Worm (Caenorhabditis elegans) whole organism, late embryonic: ENCODE measurements around the gene cyn-7.

Source experiments
- C38D4.7 ChIP-seq: fragments of 200-800 bp; sonication (Bioruptor generic); optimal IDR thresholded peaks from 2 replicates; lab custom pipeline; 2018; ENCODE audit warnings: mild to moderate bottlenecking, missing genetic modification characterization, moderate library complexity, missing compliant biosample characterization
- K02D7.2 ChIP-seq: sonication (generic microtip); optimal IDR thresholded peaks from 2 replicates; lab custom pipeline; 2017; ENCODE audit warnings: mild to moderate bottlenecking, missing genetic modification characterization, missing compliant biosample characterization
- K09A11.1 ChIP-seq: sonication (generic microtip); optimal IDR thresholded peaks from 2 replicates; lab custom pipeline; 2017; ENCODE audit warnings: antibody characterized with exemption, mild to moderate bottlenecking, missing genetic modification characterization, missing compliant biosample characterization; ENCODE audit not compliant: insufficient read depth
- Y22D7AL.16 ChIP-seq: sonication (generic microtip); optimal IDR thresholded peaks from 2 replicates; lab custom pipeline; 2016; ENCODE audit warnings: missing genetic modification characterization, missing compliant biosample characterization
- ceh-14 ChIP-seq: sonication (generic microtip); optimal IDR thresholded peaks from 2 replicates; lab custom pipeline; 2016; ENCODE audit warnings: missing genotype, missing genetic modification characterization, missing compliant biosample characterization
- ceh-18 ChIP-seq: sonication (generic microtip); optimal IDR thresholded peaks from 2 replicates; lab custom pipeline; 2016; ENCODE audit warnings: missing genetic modification characterization, missing compliant biosample characterization
- ceh-19 ChIP-seq: fragments of 200-800 bp; sonication (Bioruptor generic); optimal IDR thresholded peaks from 2 replicates; lab custom pipeline; 2018; ENCODE audit warnings: mild to moderate bottlenecking, missing genetic modification characterization, missing compliant biosample characterization
- ceh-2 ChIP-seq: sonication (generic microtip); optimal IDR thresholded peaks from 2 replicates; lab custom pipeline; 2016; ENCODE audit warnings: missing genotype, missing genetic modification characterization, missing compliant biosample characterization
- ceh-24 ChIP-seq: sonication (generic microtip); optimal IDR thresholded peaks from 2 replicates; lab custom pipeline; 2016; ENCODE audit warnings: mild to moderate bottlenecking, missing genetic modification characterization, missing compliant biosample characterization
- ceh-30 ChIP-seq: fragments of 150-350 bp; optimal IDR thresholded peaks from 2 replicates; lab custom pipeline; 2014; ENCODE audit warnings: missing biosample characterization, missing genetic modification characterization
- ceh-31 ChIP-seq: sonication (generic microtip); optimal IDR thresholded peaks from 2 replicates; lab custom pipeline; 2016; ENCODE audit warnings: missing genetic modification characterization, missing compliant biosample characterization
- ceh-34 ChIP-seq: sonication (generic microtip); optimal IDR thresholded peaks from 2 replicates; lab custom pipeline; 2016; ENCODE audit warnings: mild to moderate bottlenecking, missing genetic modification characterization, missing compliant biosample characterization
- ceh-9 ChIP-seq: sonication (generic microtip); optimal IDR thresholded peaks from 2 replicates; lab custom pipeline; 2016; ENCODE audit warnings: mild to moderate bottlenecking, missing genetic modification characterization, inconsistent platforms, missing compliant biosample characterization
- elt-4 ChIP-seq: sonication (generic microtip); optimal IDR thresholded peaks from 2 replicates; lab custom pipeline; 2016; ENCODE audit warnings: missing genetic modification characterization, missing compliant biosample characterization
- fax-1 ChIP-seq: sonication (generic microtip); optimal IDR thresholded peaks from 2 replicates; lab custom pipeline; 2016; ENCODE audit warnings: missing genotype, missing genetic modification characterization, missing compliant biosample characterization
- hlh-13 ChIP-seq: fragments of 200-800 bp; sonication (Bioruptor generic); optimal IDR thresholded peaks from 2 replicates; lab custom pipeline; 2018; ENCODE audit warnings: mild to moderate bottlenecking, missing genetic modification characterization, missing compliant biosample characterization
- hlh-15 ChIP-seq: sonication (generic microtip); optimal IDR thresholded peaks from 2 replicates; lab custom pipeline; 2016; ENCODE audit warnings: missing genetic modification characterization, missing compliant biosample characterization
- hlh-6 ChIP-seq: sonication (generic microtip); optimal IDR thresholded peaks from 2 replicates; lab custom pipeline; 2016; ENCODE audit warnings: missing genotype, missing genetic modification characterization, missing compliant biosample characterization
- lin-11 ChIP-seq: fragments of 200-800 bp; sonication (Bioruptor generic); optimal IDR thresholded peaks from 2 replicates; lab custom pipeline; 2018; ENCODE audit warnings: mild to moderate bottlenecking, missing genetic modification characterization, missing compliant biosample characterization
- mec-3 ChIP-seq: sonication (generic microtip); optimal IDR thresholded peaks from 2 replicates; lab custom pipeline; 2016; ENCODE audit warnings: borderline replicate concordance, missing genetic modification characterization, missing compliant biosample characterization
- nfya-1 ChIP-seq: sonication (generic microtip); optimal IDR thresholded peaks from 2 replicates; lab custom pipeline; 2017; ENCODE audit warnings: missing genetic modification characterization, mild to moderate bottlenecking, missing compliant biosample characterization, antibody characterized with exemption, moderate library complexity
- npax-4 ChIP-seq: sonication (generic microtip); optimal IDR thresholded peaks from 2 replicates; lab custom pipeline; 2016; ENCODE audit warnings: missing genetic modification characterization, missing compliant biosample characterization
- pag-3 ChIP-seq: sonication (generic microtip); optimal IDR thresholded peaks from 2 replicates; lab custom pipeline; 2016; ENCODE audit warnings: missing compliant biosample characterization, missing genetic modification characterization, borderline replicate concordance
- pax-1 ChIP-seq: fragments of 150-350 bp; optimal IDR thresholded peaks from 2 replicates; lab custom pipeline; 2014; ENCODE audit warnings: missing biosample characterization, missing genetic modification characterization
- pqm-1 ChIP-seq: sonication (generic microtip); optimal IDR thresholded peaks from 2 replicates; lab custom pipeline; 2016; ENCODE audit warnings: missing genetic modification characterization, missing compliant biosample characterization
- ref-2 ChIP-seq: sonication (generic microtip); optimal IDR thresholded peaks from 2 replicates; lab custom pipeline; 2016; ENCODE audit warnings: missing genetic modification characterization, missing compliant biosample characterization
- rnt-1 ChIP-seq: sonication (generic microtip); optimal IDR thresholded peaks from 2 replicates; lab custom pipeline; 2016; ENCODE audit warnings: missing genetic modification characterization, missing compliant biosample characterization
- sdc-2 ChIP-seq: sonication (generic microtip); optimal IDR thresholded peaks from 2 replicates; lab custom pipeline; 2016; ENCODE audit warnings: missing genotype, missing genetic modification characterization, missing compliant biosample characterization
- sox-2 ChIP-seq: fragments of 200-800 bp; sonication (Bioruptor generic); IDR thresholded peaks from 2 replicates; pipeline ENCODE4 v1.3.6; 2022; ENCODE audit warnings: missing genetic modification reagents, missing genetic modification characterization, missing compliant biosample characterization
- tbx-2 ChIP-seq: sonication (generic microtip); optimal IDR thresholded peaks from 2 replicates; lab custom pipeline; 2016; ENCODE audit warnings: missing genetic modification characterization, missing compliant biosample characterization
- unc-3 ChIP-seq, 2 experiments: fragments of 200-800 bp in 1 of 2; sonication (Bioruptor generic) in 1 of 2; sonication (generic microtip) in 1 of 2; conservative IDR thresholded peaks in 1 of 2; optimal IDR thresholded peaks in 1 of 2; 2 replicates each; pipeline versions ENCODE4 v1.3.6 to Lab custom; 2016 to 2022; ENCODE audit warnings: missing compliant biosample characterization in 2 of 2, missing genetic modification characterization in 2 of 2, missing genetic modification reagents in 1 of 2
- unc-55 ChIP-seq: sonication (generic microtip); optimal IDR thresholded peaks from 2 replicates; lab custom pipeline; 2017; ENCODE audit warnings: missing biosample characterization, missing genetic modification reagents, missing genetic modification characterization
- unc-86 ChIP-seq: sonication (generic microtip); optimal IDR thresholded peaks from 2 replicates; lab custom pipeline; 2016; ENCODE audit warnings: missing genetic modification characterization, missing compliant biosample characterization

The cyn-7 gene

DNA sequence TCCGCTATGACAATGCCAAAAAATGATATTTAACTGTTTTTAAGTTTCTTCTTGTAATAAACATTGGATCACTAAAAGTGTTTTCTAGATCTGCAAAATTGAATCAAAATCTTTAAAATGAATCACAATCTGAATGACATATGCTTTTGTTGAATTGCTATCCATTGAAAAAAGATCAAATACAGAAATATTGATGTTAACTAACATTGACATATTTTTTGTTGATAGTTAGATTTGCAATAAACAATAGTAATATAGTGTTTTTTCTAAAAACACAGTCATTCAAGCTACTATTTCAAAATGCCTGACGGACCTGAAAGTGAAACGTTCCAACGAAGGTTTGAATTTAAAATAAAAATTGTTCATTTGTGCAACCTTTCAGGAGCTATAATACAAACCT lies 36.5 kb downstream of the cyn-7 start, which contains the start of gene T09F5.2:
Gene T09F5.2, plus strand, starts transcription at position 301 of the 400 bp plus-strand sequence.
- no peak for TF ChIP-seq sox-2 (GFP tag; lab: Robert Waterston, UW)
- TF ChIP-seq ceh-2 (tag; lab: Kevin White, UChicago) = no peak
- TF ChIP-seq ceh-30 (tag; lab: Kevin White, UChicago) = no peak
- TF ChIP-seq tbx-2 (tag; lab: Kevin White, UChicago) = no peak
- TF ChIP-seq pqm-1 (tag; lab: Kevin White, UChicago) = no peak
- no peak for TF ChIP-seq unc-86 (tag; lab: Kevin White, UChicago)
- no peak for TF ChIP-seq Y22D7AL.16 (tag; lab: Kevin White, UChicago)
- no peak for TF ChIP-seq elt-4
- TF ChIP-seq mec-3 = no peak
- no peak for TF ChIP-seq ceh-18 (tag; lab: Kevin White, UChicago)
- TF ChIP-seq fax-1 (tag; lab: Kevin White, UChicago) = no peak
- no peak for TF ChIP-seq ceh-9 (tag; lab: Kevin White, UChicago)
- TF ChIP-seq unc-3 (GFP tag; conservative IDR thresholded peaks at IDR 0.05; lab: Robert Waterston, UW) = no peak
- TF ChIP-seq unc-3 (tag; optimal IDR thresholded peaks at IDR 0.05; lab: Kevin White, UChicago) = no peak
- no peak for TF ChIP-seq hlh-15 (tag; lab: Kevin White, UChicago)
- no peak for TF ChIP-seq rnt-1 (tag; lab: Kevin White, UChicago)

DNA sequence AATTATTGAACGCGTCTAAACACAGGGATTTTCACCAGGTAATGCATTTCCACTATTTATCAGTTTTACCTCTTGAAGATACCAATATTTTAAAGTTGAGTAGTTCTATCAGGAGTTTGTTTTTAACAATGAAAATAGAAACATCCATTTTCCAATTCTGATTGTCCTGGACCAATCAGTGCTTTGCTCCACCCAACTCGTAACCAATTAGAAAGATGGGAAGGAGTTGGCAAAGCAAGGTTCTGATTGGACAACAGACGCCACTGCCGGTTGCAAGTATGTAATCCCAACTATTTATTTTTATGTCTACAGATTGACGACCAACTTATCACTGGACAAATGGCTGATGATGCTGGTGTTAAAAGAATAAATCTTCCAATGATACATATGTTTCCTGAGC lies 37.0 kb downstream of the cyn-7 start:
- no peak for TF ChIP-seq unc-86 (tag; lab: Kevin White, UChicago)
- TF ChIP-seq nfya-1 (tag; lab: Kevin White, UChicago) = peak; percentile 69
- no peak for TF ChIP-seq ceh-34 (tag; lab: Kevin White, UChicago)
- TF ChIP-seq, all 69 proteins: peak for 1

DNA sequence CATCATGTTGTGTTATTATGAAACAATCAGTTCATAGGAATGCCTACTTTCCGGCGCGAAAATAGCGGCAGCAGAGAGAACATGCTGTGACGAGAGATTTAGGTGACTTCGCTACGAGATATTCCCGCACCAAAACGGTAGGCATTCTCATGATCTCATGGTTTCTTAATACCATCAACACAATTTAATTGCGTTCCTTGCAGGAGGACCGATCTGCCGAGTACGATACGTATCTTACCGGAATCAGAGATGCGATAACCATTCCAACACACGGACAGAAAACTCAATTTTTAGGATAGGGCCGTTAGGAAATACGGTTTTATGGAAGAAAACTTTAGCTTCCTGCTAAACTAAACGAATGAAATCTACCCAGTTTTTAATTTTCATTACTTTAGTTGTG lies 38.4 kb downstream of the cyn-7 start, which contains the start of gene T09F5.1:
Gene T09F5.1, plus strand, starts transcription at position 301 of the 400 bp plus-strand sequence.
- peak; percentile 5 for TF ChIP-seq rnt-1 (tag; lab: Kevin White, UChicago)
- no peak for TF ChIP-seq ceh-19 (GFP tag; lab: Kevin White, UChicago)

DNA sequence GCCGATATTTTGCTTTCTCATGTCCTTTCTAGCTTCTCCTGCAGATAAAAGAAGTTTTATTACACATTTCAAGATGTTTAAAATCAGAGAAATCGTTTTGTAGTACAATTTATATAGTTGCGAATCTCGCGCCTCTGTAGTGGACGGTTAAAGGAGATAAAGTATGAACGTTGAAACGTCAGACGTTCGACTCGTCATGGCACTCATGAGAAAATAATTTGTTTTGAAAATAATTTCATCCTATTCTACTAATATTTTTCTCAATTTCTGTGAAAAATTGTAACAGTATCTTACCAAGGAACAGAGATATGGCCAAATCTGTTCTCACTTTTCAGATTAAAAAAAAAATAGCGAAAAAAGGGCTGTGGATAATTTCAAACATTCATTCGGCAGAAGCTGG lies 39.4 kb downstream of the cyn-7 start, which contains the start of gene T09F5.20:
Gene T09F5.20, minus strand, starts transcription at position 101 of the 400 bp plus-strand sequence.
- TF ChIP-seq hlh-6 (tag; lab: Kevin White, UChicago) (no peak), pag-3 (tag; lab: Kevin White, UChicago) (no peak), pqm-1 (tag; lab: Kevin White, UChicago) (no peak), ceh-19 (GFP tag; lab: Kevin White, UChicago) (no peak), lin-11 (tag; lab: Kevin White, UChicago) (no peak), hlh-13 (no peak), ceh-24 (tag; lab: Kevin White, UChicago) (no peak), ref-2 (tag; lab: Kevin White, UChicago) (no peak), sdc-2 (tag; lab: Kevin White, UChicago) (no peak), K09A11.1 (tag; lab: Kevin White, UChicago) (no peak), ceh-31 (tag; lab: Kevin White, UChicago) (no peak), unc-55 (GFP tag; lab: Kevin White, UChicago) (no peak), npax-4 (tag; lab: Kevin White, UChicago) (no peak), C38D4.7 (GFP tag; lab: Kevin White, UChicago) (no peak), elt-4 (no peak), fax-1 (tag; lab: Kevin White, UChicago) (no peak)

DNA sequence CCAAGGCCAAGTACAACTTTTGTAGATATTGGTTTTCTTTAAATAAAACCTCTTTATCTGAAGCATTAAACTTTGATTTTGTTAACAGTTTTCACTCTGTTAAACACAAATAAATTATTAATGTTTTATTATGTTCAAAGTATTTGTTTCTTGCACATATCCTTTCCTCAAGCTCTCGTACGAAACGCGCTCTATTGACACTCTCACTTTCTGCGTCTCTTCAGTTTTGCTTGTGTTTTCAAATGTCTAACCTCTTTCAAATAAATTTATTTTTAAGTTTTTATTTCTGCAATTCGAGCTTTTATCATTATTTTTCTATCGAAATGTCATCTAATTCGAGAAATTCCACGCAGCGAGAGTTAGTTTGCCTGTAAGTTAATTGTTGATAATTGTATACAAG lies 43.4 kb downstream of the cyn-7 start, which contains the start of gene K08F9.4:
Gene K08F9.4, plus strand, starts transcription at position 222 of the 400 bp plus-strand sequence.
- TF ChIP-seq K02D7.2 (no peak), pax-1 (tag; lab: Kevin White, UChicago) (peak; percentile 54), ceh-31 (tag; lab: Kevin White, UChicago) (peak; percentile 16), ceh-14 (tag; lab: Kevin White, UChicago) (no peak)
